Worm (Caenorhabditis elegans) whole organism, young adult: ENCODE data around the gene F16G10.14.

Source experiments
- B0261.1 ChIP-seq: sonication (generic microtip); optimal IDR thresholded peaks from 2 replicates; lab custom pipeline; 2016; ENCODE audit warnings: mild to moderate bottlenecking, missing genetic modification characterization, moderate library complexity, missing compliant biosample characterization
- C06A6.2 ChIP-seq: fragments of 200-800 bp; sonication (Bioruptor generic); conservative IDR thresholded peaks from 2 replicates; pipeline ENCODE4 v1.3.6; 2022; ENCODE audit warnings: missing genetic modification characterization, missing compliant biosample characterization
- F33H1.4 ChIP-seq: fragments of 200-800 bp; sonication (Bioruptor generic); IDR thresholded peaks from 2 replicates; pipeline ENCODE4 v1.3.6; 2022; ENCODE audit warnings: missing genetic modification reagents, missing genetic modification characterization, missing compliant biosample characterization
- K12H6.12 ChIP-seq: fragments of 200-800 bp; sonication (Bioruptor generic); optimal IDR thresholded peaks from 2 replicates; lab custom pipeline; 2018; ENCODE audit warnings: mild to moderate bottlenecking, missing genetic modification characterization, missing compliant biosample characterization
- T07F8.4 ChIP-seq: sonication (generic microtip); optimal IDR thresholded peaks from 2 replicates; lab custom pipeline; 2016; ENCODE audit warnings: mild to moderate bottlenecking, missing genetic modification characterization, moderate library complexity, missing compliant biosample characterization
- Y56A3A.18 ChIP-seq: fragments of 200-800 bp; sonication (Bioruptor generic); IDR thresholded peaks from 2 replicates; pipeline ENCODE4 v1.3.6; 2022; ENCODE audit warnings: missing genetic modification reagents, missing genetic modification characterization, missing compliant biosample characterization
- Y67H2A.10 ChIP-seq: fragments of 200-800 bp; sonication (Bioruptor generic); conservative IDR thresholded peaks from 2 replicates; pipeline ENCODE4 v1.3.6; 2022; ENCODE audit warnings: missing genetic modification reagents, missing genetic modification characterization, missing compliant biosample characterization
- ZK185.1 ChIP-seq: sonication (generic microtip); optimal IDR thresholded peaks from 2 replicates; lab custom pipeline; 2016; ENCODE audit warnings: mild to moderate bottlenecking, missing genetic modification characterization, missing compliant biosample characterization; ENCODE audit not compliant: poor library complexity, severe bottlenecking
- aptf-3 ChIP-seq: fragments of 200-800 bp; sonication (Bioruptor generic); IDR thresholded peaks from 2 replicates; pipeline ENCODE4 v1.3.6; 2022; ENCODE audit warnings: missing genetic modification characterization, missing compliant biosample characterization
- attf-5 ChIP-seq: fragments of 200-800 bp; sonication (Bioruptor generic); optimal IDR thresholded peaks from 2 replicates; lab custom pipeline; 2018; ENCODE audit warnings: mild to moderate bottlenecking, missing genetic modification characterization, missing compliant biosample characterization
- cebp-1 ChIP-seq, 2 experiments: fragments of 200-800 bp in 1 of 2; sonication (Bioruptor generic) in 1 of 2; sonication (generic microtip) in 1 of 2; IDR thresholded peaks in 1 of 2; optimal IDR thresholded peaks in 1 of 2; 2 replicates each; pipeline versions ENCODE4 v1.3.6 to Lab custom; 2017 to 2022; ENCODE audit warnings: missing compliant biosample characterization in 2 of 2, missing genetic modification characterization in 2 of 2, mild to moderate bottlenecking in 1 of 2, missing genetic modification reagents in 1 of 2, moderate library complexity in 1 of 2
- cebp-2 ChIP-seq: fragments of 200-800 bp; sonication (Bioruptor generic); IDR thresholded peaks from 2 replicates; pipeline ENCODE4 v1.3.6; 2022; ENCODE audit warnings: missing genetic modification characterization, missing compliant biosample characterization
- ceh-100 ChIP-seq: fragments of 200-800 bp; sonication (Bioruptor generic); IDR thresholded peaks from 2 replicates; pipeline ENCODE4 v1.3.6; 2022; ENCODE audit warnings: missing genetic modification reagents, missing genetic modification characterization, missing compliant biosample characterization
- ceh-27 ChIP-seq: fragments of 200-800 bp; sonication (Bioruptor generic); optimal IDR thresholded peaks from 2 replicates; lab custom pipeline; 2018; ENCODE audit warnings: mild to moderate bottlenecking, missing genetic modification characterization, moderate library complexity, missing compliant biosample characterization
- die-1 ChIP-seq: sonication (generic microtip); optimal IDR thresholded peaks from 2 replicates; lab custom pipeline; 2016; ENCODE audit warnings: missing genotype, mild to moderate bottlenecking, missing genetic modification characterization, missing compliant biosample characterization
- efl-1 ChIP-seq: fragments of 150-350 bp; optimal IDR thresholded peaks from 2 replicates; lab custom pipeline; 2014; ENCODE audit warnings: missing biosample characterization, missing genetic modification reagents, missing genetic modification characterization
- egrh-3 ChIP-seq: fragments of 200-800 bp; sonication (Bioruptor generic); IDR thresholded peaks from 2 replicates; pipeline ENCODE4 v1.3.6; 2022; ENCODE audit warnings: missing genetic modification reagents, missing genetic modification characterization, missing compliant biosample characterization
- hlh-12 ChIP-seq: sonication (generic microtip); optimal IDR thresholded peaks from 2 replicates; lab custom pipeline; 2016; ENCODE audit warnings: missing genetic modification characterization, missing compliant biosample characterization
- hlh-26 ChIP-seq: fragments of 200-800 bp; sonication (Bioruptor generic); conservative IDR thresholded peaks from 2 replicates; pipeline ENCODE4 v1.3.6; 2022; ENCODE audit warnings: missing genetic modification reagents, missing genetic modification characterization, missing compliant biosample characterization
- lag-1 ChIP-seq: fragments of 200-800 bp; sonication (Bioruptor generic); IDR thresholded peaks from 2 replicates; pipeline ENCODE4 v1.3.6; 2022; ENCODE audit warnings: missing genetic modification reagents, missing genetic modification characterization, missing compliant biosample characterization
- lin-26 ChIP-seq: fragments of 200-800 bp; sonication (Bioruptor generic); IDR thresholded peaks from 2 replicates; pipeline ENCODE4 v1.3.6; 2022; ENCODE audit warnings: missing genetic modification reagents, missing genetic modification characterization, missing compliant biosample characterization
- lin-35 ChIP-seq, 3 experiments: fragments of 150-350 bp in 2 of 3; sonication (generic microtip) in 1 of 3; optimal IDR thresholded peaks; 2 replicates each; lab custom pipeline; 2014 to 2018; ENCODE audit warnings: missing biosample characterization in 3 of 3, missing genetic modification characterization in 3 of 3, missing genetic modification reagents in 3 of 3
- lin-40 ChIP-seq: sonication (generic microtip); optimal IDR thresholded peaks from 2 replicates; lab custom pipeline; 2016; ENCODE audit warnings: missing genetic modification characterization, mild to moderate bottlenecking, missing compliant biosample characterization, missing genotype, missing genetic modification reagents
- lin-54 ChIP-seq: fragments of 200-800 bp; sonication (Bioruptor generic); optimal IDR thresholded peaks from 2 replicates; lab custom pipeline; 2018; ENCODE audit warnings: mild to moderate bottlenecking, missing genetic modification characterization, missing compliant biosample characterization
- lir-1 ChIP-seq: fragments of 200-800 bp; sonication (Bioruptor generic); conservative IDR thresholded peaks from 2 replicates; pipeline ENCODE4 v1.3.6; 2022; ENCODE audit warnings: missing genetic modification reagents, missing genetic modification characterization, missing compliant biosample characterization
- madf-8 ChIP-seq: fragments of 200-800 bp; sonication (Bioruptor generic); conservative IDR thresholded peaks from 2 replicates; pipeline ENCODE4 v1.3.6; 2022; ENCODE audit warnings: missing genetic modification reagents, missing genetic modification characterization, missing compliant biosample characterization
- mcd-1 ChIP-seq: fragments of 200-800 bp; sonication (Bioruptor generic); IDR thresholded peaks from 2 replicates; pipeline ENCODE4 v1.3.6; 2022; ENCODE audit warnings: missing genetic modification reagents, missing genetic modification characterization, missing compliant biosample characterization
- mel-28 ChIP-seq: sonication (generic microtip); optimal IDR thresholded peaks from 2 replicates; lab custom pipeline; 2016; ENCODE audit warnings: borderline replicate concordance, mild to moderate bottlenecking, missing genetic modification characterization, missing compliant biosample characterization
- nhr-90 ChIP-seq: sonication (generic microtip); optimal IDR thresholded peaks from 2 replicates; lab custom pipeline; 2016; ENCODE audit warnings: missing genotype, mild to moderate bottlenecking, missing genetic modification characterization, missing compliant biosample characterization
- sea-2 ChIP-seq: fragments of 200-800 bp; sonication (Bioruptor generic); IDR thresholded peaks from 2 replicates; pipeline ENCODE4 v1.3.6; 2022; ENCODE audit warnings: missing genetic modification characterization, missing compliant biosample characterization
- snpc-3.4 ChIP-seq: sonication (generic microtip); optimal IDR thresholded peaks from 2 replicates; lab custom pipeline; 2017; ENCODE audit warnings: missing genetic modification characterization, mild to moderate bottlenecking, missing compliant biosample characterization, antibody characterized with exemption, moderate library complexity, missing genotype, missing genetic modification reagents
- somi-1 ChIP-seq: fragments of 200-800 bp; sonication (Bioruptor generic); optimal IDR thresholded peaks from 2 replicates; lab custom pipeline; 2018; ENCODE audit warnings: mild to moderate bottlenecking, missing genetic modification characterization, missing compliant biosample characterization
- ztf-3 ChIP-seq: fragments of 200-800 bp; sonication (Bioruptor generic); optimal IDR thresholded peaks from 2 replicates; lab custom pipeline; 2018; ENCODE audit warnings: mild to moderate bottlenecking, missing genetic modification characterization, missing compliant biosample characterization

F16G10.14 gene

DNA sequence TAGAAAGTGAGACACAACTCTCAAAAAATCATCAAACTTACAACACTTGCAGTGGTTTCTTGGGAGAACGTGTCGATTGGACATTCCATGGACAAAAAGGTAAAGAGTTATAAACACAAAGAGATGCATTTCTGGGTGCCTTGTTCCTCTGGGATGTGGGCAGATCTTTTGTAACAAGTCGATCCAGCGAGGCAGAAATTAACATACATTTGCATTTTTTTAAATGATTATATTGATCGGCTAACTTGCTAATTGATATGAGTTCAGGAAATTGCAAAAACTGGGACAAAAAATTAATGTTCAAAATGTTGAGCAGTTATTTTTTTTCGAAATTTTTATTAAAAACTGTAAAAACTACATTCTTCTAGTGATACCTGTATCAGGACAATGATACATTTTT lies 21.0 kb downstream of the F16G10.14 start, which contains the start of gene F16G10.6:
Gene F16G10.6 (minus strand): TSS at position 101 of the 400 bp plus-strand sequence.
- TF ChIP-seq efl-1 (GFP tag; lab: Kevin White, UChicago): no peak
- TF ChIP-seq madf-8: no peak
- no peak for TF ChIP-seq F33H1.4 (GFP tag; lab: Robert Waterston, UW)
- no peak for TF ChIP-seq ZK185.1 (tag; lab: Kevin White, UChicago)
- no peak for TF ChIP-seq lin-26 (GFP tag; lab: Robert Waterston, UW)
- no peak for TF ChIP-seq ztf-3 (GFP tag; lab: Kevin White, UChicago)
- TF ChIP-seq lin-35 (GFP tag; optimal IDR thresholded peaks at IDR 0.05; lab: Kevin White, UChicago): no peak
- no peak for TF ChIP-seq C06A6.2 (GFP tag; lab: Robert Waterston, UW)
- TF ChIP-seq somi-1 (GFP tag; lab: Kevin White, UChicago): no peak
- no peak for TF ChIP-seq die-1 (tag; lab: Kevin White, UChicago)
- TF ChIP-seq lir-1 (GFP tag; lab: Robert Waterston, UW): no peak
- no peak for TF ChIP-seq ceh-27 (GFP tag; lab: Kevin White, UChicago)
- TF ChIP-seq nhr-90 (tag; lab: Kevin White, UChicago): no peak
- no peak for TF ChIP-seq lin-40 (tag; lab: Kevin White, UChicago)
- no peak for TF ChIP-seq mel-28 (tag; lab: Kevin White, UChicago)
- TF ChIP-seq B0261.1 (tag; lab: Kevin White, UChicago): no peak
- TF ChIP-seq hlh-12 (tag; lab: Kevin White, UChicago): no peak
- no peak for TF ChIP-seq cebp-2 (GFP tag; lab: Robert Waterston, UW)
- TF ChIP-seq egrh-3 (GFP tag; lab: Robert Waterston, UW): no peak
- no peak for TF ChIP-seq aptf-3 (GFP tag; lab: Robert Waterston, UW)
- TF ChIP-seq, all 124 proteins: peak for 0

- TF ChIP-seq Y56A3A.18 (GFP tag; lab: Robert Waterston, UW): no peak
- TF ChIP-seq nhr-90 (tag; lab: Kevin White, UChicago): no peak
- TF ChIP-seq F33H1.4 (GFP tag; lab: Robert Waterston, UW): no peak
- TF ChIP-seq cebp-1 (GFP tag; IDR thresholded peaks at IDR 0.05; lab: Robert Waterston, UW): no peak
- no peak for TF ChIP-seq cebp-1 (tag; optimal IDR thresholded peaks at IDR 0.05; lab: Kevin White, UChicago)
- TF ChIP-seq, all 124 proteins: peak for 0
Observed at ce11 chrII:2374973-2375372, 23.8 kb downstream of the F16G10.14 start, which contains the start of gene F16G10.2. F16G10.2 (plus strand) TSS chrII:2375273.

DNA sequence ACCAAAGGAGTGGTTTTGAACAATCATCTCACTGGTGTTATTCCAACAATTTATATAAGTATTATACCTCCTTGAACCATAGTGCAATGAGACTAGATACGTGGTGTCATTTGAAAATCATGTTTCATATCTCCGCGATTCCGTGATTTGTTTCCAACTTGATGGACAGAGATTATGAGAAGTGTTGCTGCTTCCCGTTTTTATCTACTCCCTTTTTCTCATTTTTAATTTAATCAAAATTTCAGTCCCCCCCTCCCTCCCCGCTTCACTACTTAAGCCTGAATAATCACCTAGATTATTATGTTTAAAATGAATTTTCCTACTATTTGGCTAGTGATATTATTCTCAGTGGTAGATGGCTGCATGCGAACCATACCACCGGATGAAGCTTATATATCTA lies 26.7 kb downstream of the F16G10.14 start, which contains the start of gene F16G10.3:
Gene F16G10.3 (plus strand): TSS at position 301 of the 400 bp plus-strand sequence.
- TF ChIP-seq lag-1: no peak
- TF ChIP-seq T07F8.4 (tag; lab: Kevin White, UChicago): no peak
- TF ChIP-seq sea-2: no peak
- TF ChIP-seq lin-54 (GFP tag; lab: Kevin White, UChicago): no peak
- no peak for TF ChIP-seq hlh-26 (GFP tag; lab: Robert Waterston, UW)
- no peak for TF ChIP-seq attf-5 (GFP tag; lab: Kevin White, UChicago)
- no peak for TF ChIP-seq K12H6.12 (tag; lab: Kevin White, UChicago)
- TF ChIP-seq aptf-3 (GFP tag; lab: Robert Waterston, UW): no peak
- TF ChIP-seq ceh-100 (GFP tag; lab: Robert Waterston, UW): no peak
- no peak for TF ChIP-seq snpc-3.4 (tag; lab: Kevin White, UChicago)
- no peak for TF ChIP-seq cebp-1 (GFP tag; IDR thresholded peaks at IDR 0.05; lab: Robert Waterston, UW)
- TF ChIP-seq cebp-1 (tag; optimal IDR thresholded peaks at IDR 0.05; lab: Kevin White, UChicago): no peak
- no peak for TF ChIP-seq mcd-1 (GFP tag; lab: Robert Waterston, UW)
- no peak for TF ChIP-seq Y67H2A.10 (GFP tag; lab: Robert Waterston, UW)
